Fruit fly (Drosophila melanogaster) whole organism, prepupa: Measurements from ENCODE around the gene CG44838.

Source experiments
- CG3032 ChIP-seq: fragments of 200-800 bp; optimal IDR thresholded peaks from 2 replicates; lab custom pipeline; 2019; ENCODE audit warnings: missing biosample characterization, mild to moderate bottlenecking, missing genetic modification characterization, moderate library complexity
- CG6792 ChIP-seq: fragments of 200-800 bp; sonication (Bioruptor generic); optimal IDR thresholded peaks from 3 replicates; lab custom pipeline; 2016; ENCODE audit warnings: missing biosample characterization, missing genetic modification characterization
- CG6808 ChIP-seq: fragments of 200-800 bp; sonication (Bioruptor generic); optimal IDR thresholded peaks from 3 replicates; lab custom pipeline; 2017; ENCODE audit warnings: missing biosample characterization, missing genetic modification characterization, mild to moderate bottlenecking, moderate library complexity, missing genetic modification reagents
- Eip93F ChIP-seq: fragments of 200-800 bp; sonication (Bioruptor generic); optimal IDR thresholded peaks from 2 replicates; lab custom pipeline; 2016; ENCODE audit warnings: missing biosample characterization, mild to moderate bottlenecking, missing genetic modification characterization
- Ets96B ChIP-seq: fragments of 200-800 bp; optimal IDR thresholded peaks from 2 replicates; lab custom pipeline; 2019; ENCODE audit warnings: missing biosample characterization, mild to moderate bottlenecking, missing genetic modification characterization, moderate library complexity
- Gug ChIP-seq: fragments of 200-800 bp; sonication (Bioruptor generic); IDR thresholded peaks from 2 replicates; pipeline ENCODE4 v1.3.6; 2022; ENCODE audit warnings: missing biosample characterization, missing genetic modification characterization
- Hr39 ChIP-seq: fragments of 200-800 bp; sonication (Bioruptor generic); optimal IDR thresholded peaks from 2 replicates; lab custom pipeline; 2016; ENCODE audit warnings: missing biosample characterization, missing genetic modification characterization
- Hr4 ChIP-seq: fragments of 200-800 bp; sonication (Bioruptor generic); optimal IDR thresholded peaks from 3 replicates; lab custom pipeline; 2016; ENCODE audit warnings: missing biosample characterization, missing genetic modification characterization
- Smox ChIP-seq: fragments of 200-800 bp; sonication (Bioruptor generic); optimal IDR thresholded peaks from 3 replicates; lab custom pipeline; 2016; ENCODE audit warnings: missing biosample characterization, missing genetic modification characterization
- achi ChIP-seq: fragments of 200-800 bp; sonication (Bioruptor generic); optimal IDR thresholded peaks from 3 replicates; lab custom pipeline; 2016; ENCODE audit warnings: missing biosample characterization, missing genetic modification characterization
- vri ChIP-seq: fragments of 200-800 bp; sonication (Bioruptor generic); optimal IDR thresholded peaks from 3 replicates; lab custom pipeline; 2016; ENCODE audit warnings: missing biosample characterization, mild to moderate bottlenecking, missing genetic modification characterization

DNA sequence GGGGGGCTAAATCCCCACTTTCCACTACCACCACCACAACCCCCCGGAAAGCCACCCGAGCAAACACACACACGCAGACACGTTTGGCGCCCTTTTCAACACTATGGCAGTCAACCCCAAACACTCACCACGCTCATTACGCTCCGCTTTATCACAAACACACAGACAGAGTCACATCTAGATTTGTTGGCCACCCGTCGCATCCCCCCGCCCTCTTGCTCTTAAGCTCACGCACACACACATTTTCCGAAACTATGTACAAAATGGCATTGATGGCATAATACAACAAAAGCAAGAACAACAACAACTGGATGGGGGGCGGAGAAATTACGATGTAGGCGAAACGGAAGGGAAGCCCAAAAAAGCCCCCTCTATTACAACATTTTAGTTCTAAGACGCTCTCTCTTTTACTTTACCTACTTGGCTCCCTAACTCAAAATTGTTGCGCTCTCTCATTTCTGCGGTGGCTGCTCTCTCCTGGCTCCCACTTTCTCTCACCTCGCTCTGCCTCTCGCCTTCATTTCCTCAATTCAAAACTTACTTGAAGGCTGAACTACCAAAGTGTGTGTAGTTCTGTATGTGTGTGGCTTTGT, 4.9 kb downstream of the CG44838 start:
- TF ChIP-seq achi (GFP tag; lab: Kevin White, UChicago) (no peak), Hr4 (GFP tag; lab: Kevin White, UChicago) (no peak), vri (GFP tag; lab: Kevin White, UChicago) (no peak), Gug (GFP tag; lab: Robert Waterston, UW) (no peak), Smox (no peak), Ets96B (no peak), CG6808 (GFP tag; lab: Kevin White, UChicago) (no peak), CG6792 (GFP tag; lab: Kevin White, UChicago) (no peak), Hr39 (GFP tag; lab: Kevin White, UChicago) (no peak), Eip93F (no peak), CG3032 (tag; lab: Kevin White, UChicago) (no peak)
